Fruit fly (Drosophila melanogaster): ENCODE results near the gene Acp76A.

DNA sequence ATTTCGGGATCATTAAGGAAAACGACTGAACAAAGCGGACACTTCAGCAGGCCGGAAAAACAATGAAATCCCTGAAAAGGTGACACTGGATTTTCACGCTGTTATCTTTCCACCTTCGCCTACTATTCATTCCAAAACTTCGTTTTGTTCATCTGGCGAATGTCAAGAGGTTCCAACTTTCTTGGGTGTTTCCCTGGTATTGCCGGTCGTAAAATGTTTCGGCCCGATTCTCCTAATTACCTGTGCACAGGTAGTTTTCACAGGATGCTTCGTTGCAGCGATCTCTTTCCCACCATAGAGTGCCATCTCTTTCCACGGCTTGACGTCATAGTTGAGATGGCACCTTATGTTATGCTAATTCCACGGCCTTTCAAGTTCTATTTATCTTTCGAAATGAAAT lies 31.3 kb upstream of the Acp76A start:
- TF ChIP-seq CG8301 (tag; optimal IDR thresholded peaks at IDR 0.05) (no peak), CG14655 (GFP tag; optimal IDR thresholded peaks at IDR 0.05) (no peak), CG8159 (tag; optimal IDR thresholded peaks at IDR 0.05) (no peak), CG32121 (GFP tag; IDR thresholded peaks at IDR 0.05) (no peak), Pif1A (GFP tag; optimal IDR thresholded peaks at IDR 0.05) (no peak), EcR (GFP tag; optimal IDR thresholded peaks at IDR 0.05) (no peak), gl (tag; optimal IDR thresholded peaks at IDR 0.05) (no peak), Pif1B (GFP tag; optimal IDR thresholded peaks at IDR 0.05) (no peak), CG15710 (tag; optimal IDR thresholded peaks at IDR 0.05) (no peak), CG9948 (tag; optimal IDR thresholded peaks at IDR 0.05) (no peak), CG4496 (GFP tag; IDR thresholded peaks at IDR 0.05) (no peak), CG10348 (GFP tag; IDR thresholded peaks at IDR 0.05) (no peak)

Measured in whole organism, pupa.